Worm (Caenorhabditis elegans) whole organism, L4 larva: ENCODE results near the gene Y77E11A.12.
A peak's percentile ranks its signal among the peaks of the same experiment; 100 is the strongest.

Source experiments
- T26A8.4 ChIP-seq: fragments of 200-800 bp; sonication (Bioruptor generic); IDR thresholded peaks from 2 replicates; pipeline ENCODE4 v1.3.6; 2022; ENCODE audit warnings: missing genetic modification characterization, missing compliant biosample characterization
- Y105C5A.15 ChIP-seq: fragments of 200-800 bp; sonication (Bioruptor generic); IDR thresholded peaks from 2 replicates; pipeline ENCODE4 v1.3.6; 2022; ENCODE audit warnings: missing genetic modification characterization, missing compliant biosample characterization
- Y48G9A.11 ChIP-seq: fragments of 200-800 bp; sonication (Bioruptor generic); IDR thresholded peaks from 2 replicates; pipeline ENCODE4 v1.3.6; 2022; ENCODE audit warnings: missing genetic modification reagents, missing genetic modification characterization, missing compliant biosample characterization
- ZK337.2 ChIP-seq: fragments of 200-800 bp; sonication (Bioruptor generic); IDR thresholded peaks from 2 replicates; pipeline ENCODE4 v1.3.6; 2022; ENCODE audit warnings: missing genetic modification reagents, missing genetic modification characterization, missing compliant biosample characterization
- ZK546.5 ChIP-seq, 2 experiments: sonication (generic microtip); optimal IDR thresholded peaks; 2 replicates each; lab custom pipeline; 2017; ENCODE audit warnings: missing biosample characterization in 2 of 2, missing genetic modification characterization in 2 of 2
- aha-1 ChIP-seq: fragments of 150-350 bp; peaks from one replicate; lab custom pipeline; 2014; ENCODE audit warnings: missing biosample characterization, missing genetic modification characterization
- ama-1 ChIP-seq: fragments of 150-350 bp; optimal IDR thresholded peaks from 2 replicates; lab custom pipeline; 2014; ENCODE audit warnings: inconsistent platforms, mixed read lengths
- arid-1 ChIP-seq: fragments of 200-800 bp; sonication (Bioruptor generic); conservative IDR thresholded peaks from 2 replicates; pipeline ENCODE4 v1.3.6; 2022; ENCODE audit warnings: missing genetic modification reagents, missing genetic modification characterization, missing compliant biosample characterization
- ceh-20 ChIP-seq: fragments of 200-800 bp; sonication (Bioruptor generic); IDR thresholded peaks from 2 replicates; pipeline ENCODE4 v1.3.6; 2022; ENCODE audit warnings: missing genetic modification reagents, missing genetic modification characterization, missing compliant biosample characterization
- daf-19 ChIP-seq: fragments of 200-800 bp; sonication (Bioruptor generic); conservative IDR thresholded peaks from 2 replicates; pipeline ENCODE4 v1.3.6; 2022; ENCODE audit warnings: missing genetic modification characterization, missing compliant biosample characterization
- dmd-6 ChIP-seq: fragments of 200-800 bp; sonication (Bioruptor generic); IDR thresholded peaks from 2 replicates; pipeline ENCODE4 v1.3.6; 2022; ENCODE audit warnings: missing genetic modification reagents, missing genetic modification characterization, missing compliant biosample characterization
- dmd-8 ChIP-seq: fragments of 200-800 bp; sonication (Bioruptor generic); IDR thresholded peaks from 2 replicates; pipeline ENCODE4 v1.3.6; 2022; ENCODE audit warnings: missing genetic modification characterization, missing compliant biosample characterization
- dve-1 ChIP-seq: sonication (generic microtip); optimal IDR thresholded peaks from 2 replicates; lab custom pipeline; 2017; ENCODE audit warnings: antibody characterized with exemption, mild to moderate bottlenecking, missing genetic modification characterization, missing compliant biosample characterization; ENCODE audit not compliant: insufficient read depth
- egl-27 ChIP-seq: sonication (generic microtip); optimal IDR thresholded peaks from 3 replicates; lab custom pipeline; 2017; ENCODE audit warnings: missing biosample characterization, missing genetic modification reagents, missing genetic modification characterization
- egl-43 ChIP-seq: fragments of 200-800 bp; sonication (Bioruptor generic); IDR thresholded peaks from 2 replicates; pipeline ENCODE4 v1.3.6; 2022; ENCODE audit warnings: missing genetic modification reagents, missing genetic modification characterization, missing compliant biosample characterization
- lin-13 ChIP-seq: fragments of 150-350 bp; optimal IDR thresholded peaks from 2 replicates; lab custom pipeline; 2014; ENCODE audit warnings: missing biosample characterization, missing genetic modification reagents, missing genetic modification characterization
- madf-9 ChIP-seq: fragments of 200-800 bp; sonication (Bioruptor generic); conservative IDR thresholded peaks from 2 replicates; pipeline ENCODE4 v1.3.6; 2022; ENCODE audit warnings: missing genetic modification reagents, missing genetic modification characterization, missing compliant biosample characterization
- mdt-29 ChIP-seq: fragments of 200-800 bp; sonication (Bioruptor generic); IDR thresholded peaks from 2 replicates; pipeline ENCODE4 v1.3.6; 2022; ENCODE audit warnings: missing genetic modification reagents, missing genetic modification characterization, missing compliant biosample characterization
- mep-1 ChIP-seq: fragments of 150-350 bp; sonication (generic microtip); optimal IDR thresholded peaks from 3 replicates; lab custom pipeline; 2014; ENCODE audit warnings: missing biosample characterization, missing genetic modification characterization
- mxl-2 ChIP-seq: fragments of 200-800 bp; sonication (Bioruptor generic); conservative IDR thresholded peaks from 2 replicates; pipeline ENCODE4 v1.3.6; 2022; ENCODE audit warnings: missing genetic modification reagents, missing genetic modification characterization, missing compliant biosample characterization
- mxl-3 ChIP-seq: fragments of 200-800 bp; sonication (Bioruptor generic); optimal IDR thresholded peaks from 2 replicates; lab custom pipeline; 2018; ENCODE audit warnings: mild to moderate bottlenecking, missing genetic modification characterization, missing compliant biosample characterization
- nhr-102 ChIP-seq: sonication (generic microtip); optimal IDR thresholded peaks from 2 replicates; lab custom pipeline; 2016; ENCODE audit warnings: mild to moderate bottlenecking, missing genetic modification characterization, moderate library complexity, missing compliant biosample characterization
- nhr-111 ChIP-seq: fragments of 200-800 bp; sonication (Bioruptor generic); optimal IDR thresholded peaks from 2 replicates; lab custom pipeline; 2018; ENCODE audit warnings: mild to moderate bottlenecking, missing genetic modification characterization, missing compliant biosample characterization
- pha-4 ChIP-seq, 2 experiments: fragments of 150-350 bp in 1 of 2; fragments of 200-800 bp in 1 of 2; sonication (Bioruptor generic) in 1 of 2; IDR thresholded peaks in 1 of 2; optimal IDR thresholded peaks in 1 of 2; 2 replicates each; pipeline versions ENCODE4 v1.3.6 to Lab custom; 2014 to 2022; ENCODE audit warnings: missing genetic modification characterization in 2 of 2, missing genetic modification reagents in 2 of 2, missing biosample characterization in 1 of 2, missing compliant biosample characterization in 1 of 2
- set-16 ChIP-seq: fragments of 200-800 bp; sonication (Bioruptor generic); IDR thresholded peaks from 2 replicates; pipeline ENCODE4 v1.3.6; 2022; ENCODE audit warnings: missing genetic modification reagents, missing genetic modification characterization, missing compliant biosample characterization
- spr-1 ChIP-seq: sonication (generic microtip); optimal IDR thresholded peaks from 2 replicates; lab custom pipeline; 2016; ENCODE audit warnings: mild to moderate bottlenecking, missing genetic modification characterization, missing compliant biosample characterization
- tag-97 ChIP-seq: fragments of 200-800 bp; sonication (Bioruptor generic); IDR thresholded peaks from 2 replicates; pipeline ENCODE4 v1.3.6; 2022; ENCODE audit warnings: missing genetic modification characterization, missing compliant biosample characterization
- unc-130 ChIP-seq: sonication (generic microtip); optimal IDR thresholded peaks from 2 replicates; lab custom pipeline; 2016; ENCODE audit warnings: missing genetic modification reagents, missing genetic modification characterization, missing compliant biosample characterization
- unc-39 ChIP-seq: sonication (generic microtip); optimal IDR thresholded peaks from 2 replicates; lab custom pipeline; 2017; ENCODE audit warnings: missing biosample characterization, missing genetic modification characterization
- unc-62 ChIP-seq, 3 experiments: fragments of 150-350 bp in 1 of 3; sonication (generic microtip); optimal IDR thresholded peaks in 2 of 3; peaks in 1 of 3; 1 replicate in 1 of 3; 2 replicates in 2 of 3; lab custom pipeline; 2014 to 2017; ENCODE audit warnings: missing biosample characterization in 3 of 3, missing genetic modification characterization in 3 of 3, missing genetic modification reagents in 3 of 3, missing genotype in 1 of 3
- zfp-3 ChIP-seq: fragments of 200-800 bp; sonication (Bioruptor generic); conservative IDR thresholded peaks from 2 replicates; pipeline ENCODE4 v1.3.6; 2022; ENCODE audit warnings: missing genetic modification reagents, missing genetic modification characterization, missing compliant biosample characterization
- ztf-11 ChIP-seq: fragments of 150-350 bp; optimal IDR thresholded peaks from 2 replicates; lab custom pipeline; 2014; ENCODE audit warnings: missing biosample characterization, missing genetic modification characterization

Gene Y77E11A.12

ce11 chrIV:1461463-1461862 is 13.4 kb downstream of the Y77E11A.12 start:
- TF ChIP-seq egl-27 (tag; lab: Kevin White, UChicago) (no peak), aha-1 (tag; lab: Kevin White, UChicago) (peak; percentile 92)

ce11 chrIV:1460686-1461085 is 14.2 kb downstream of the Y77E11A.12 start, which contains the start of gene col-106:
Gene col-106, minus strand, starts transcription at chrIV:1460786.
- TF ChIP-seq spr-1 (tag; lab: Kevin White, UChicago) (no peak), T26A8.4 (no peak)

ce11 chrIV:1459826-1460489 is 15.0 kb downstream of the Y77E11A.12 start:
- TF ChIP-seq set-16 (GFP tag; lab: Robert Waterston, UW) (peak; percentile 95), aha-1 (tag; lab: Kevin White, UChicago) (peak; percentile 77), Y48G9A.11 (GFP tag; lab: Robert Waterston, UW) (no peak)

- TF ChIP-seq unc-39 (tag; lab: Kevin White, UChicago) = no peak
- peak; percentile 18 for TF ChIP-seq mep-1 (tag; lab: Kevin White, UChicago)
- TF ChIP-seq nhr-102 (tag; lab: Kevin White, UChicago) = peak; percentile 8
- peak; percentile 10 for TF ChIP-seq ama-1 (lab: Kevin White, UChicago)
- TF ChIP-seq Y105C5A.15 (GFP tag; lab: Robert Waterston, UW) = 0 out of 2 replicates have a peak, but pooled peaks have one; percentile 35
- peak; percentile 75 for TF ChIP-seq zfp-3
- 0 out of 2 replicates have a peak, but pooled peaks have one; percentile 36 for TF ChIP-seq mdt-29
- TF ChIP-seq mxl-2 (GFP tag; lab: Robert Waterston, UW) = 0 out of 2 replicates have a peak, but pooled peaks have one; percentile 8
- TF ChIP-seq dve-1 (tag; lab: Kevin White, UChicago) = peak; percentile 16
- TF ChIP-seq daf-19 (GFP tag; lab: Robert Waterston, UW) = no peak
- TF ChIP-seq mxl-3 (GFP tag; lab: Kevin White, UChicago) = no peak
- no peak for TF ChIP-seq unc-130
- no peak for TF ChIP-seq ZK546.5 (tag; optimal IDR thresholded peaks at IDR 0.05; lab: Kevin White, UChicago)
- TF ChIP-seq dmd-6 (GFP tag; lab: Robert Waterston, UW) = 0 out of 2 replicates have a peak, but pooled peaks have one; percentile 14
- 0 out of 2 replicates have a peak, but pooled peaks have one; percentile 8 for TF ChIP-seq arid-1
- TF ChIP-seq nhr-111 (GFP tag; lab: Kevin White, UChicago) = no peak
- TF ChIP-seq ZK337.2 (GFP tag; lab: Robert Waterston, UW) = no peak
- TF ChIP-seq dmd-8 (GFP tag; lab: Robert Waterston, UW) = peak; percentile 13; the same call in 1 of the 2 replicates
- 0 out of 2 replicates have a peak, but pooled peaks have one; percentile 12 for TF ChIP-seq ceh-20 (GFP tag; lab: Robert Waterston, UW)
- TF ChIP-seq lin-13 (GFP tag; lab: Kevin White, UChicago) = peak; percentile 63
- TF ChIP-seq T26A8.4 = 0 out of 2 replicates have a peak, but pooled peaks have one; percentile 13
Observed at ce11 chrIV:1459419-1459818, 15.5 kb downstream of the Y77E11A.12 start.

ce11 chrIV:1458192-1458591 is 16.7 kb downstream of the Y77E11A.12 start:
- TF ChIP-seq unc-62 (GFP tag; optimal IDR thresholded peaks at IDR 0.05 in 1 of 2; lab: Kevin White, UChicago) = peak in 1 of 2 experiments; percentile 86
- no peak for TF ChIP-seq unc-62 (tag; optimal IDR thresholded peaks at IDR 0.05; lab: Kevin White, UChicago)
- no peak for TF ChIP-seq ztf-11 (tag; lab: Kevin White, UChicago)
- peak; percentile 56 for TF ChIP-seq set-16 (GFP tag; lab: Robert Waterston, UW)
- TF ChIP-seq egl-43 = 0 out of 2 replicates have a peak, but pooled peaks have one; percentile 18
- peak; percentile 83 for TF ChIP-seq aha-1 (tag; lab: Kevin White, UChicago)
- TF ChIP-seq, all 104 proteins: peak for 4

- TF ChIP-seq set-16 (GFP tag; lab: Robert Waterston, UW) = 0 out of 2 replicates have a peak, but pooled peaks have one; percentile 30
- TF ChIP-seq madf-9 (GFP tag; lab: Robert Waterston, UW) = 0 out of 2 replicates have a peak, but pooled peaks have one; percentile 3
- no peak for TF ChIP-seq dmd-8 (GFP tag; lab: Robert Waterston, UW)
- TF ChIP-seq mep-1 (tag; lab: Kevin White, UChicago) = peak; percentile 10
- TF ChIP-seq aha-1 (tag; lab: Kevin White, UChicago) = peak; percentile 16
- TF ChIP-seq tag-97 (GFP tag; lab: Robert Waterston, UW) = no peak
- 0 out of 2 replicates have a peak, but pooled peaks have one; percentile 3 for TF ChIP-seq pha-4 (GFP tag; IDR thresholded peaks at IDR 0.05; lab: Robert Waterston, UW)
- no peak for TF ChIP-seq pha-4 (tag; optimal IDR thresholded peaks at IDR 0.05; lab: Kevin White, UChicago)
Observed at ce11 chrIV:1456775-1457174, 18.1 kb downstream of the Y77E11A.12 start, which contains the start of gene nadk-1. Gene nadk-1, plus strand, starts transcription at chrIV:1457075.
